Fruit fly (Drosophila melanogaster) whole organism, adult: ENCODE results near the gene CG7985.

Experiments used
- CG11617 ChIP-seq: fragments of 200-800 bp; sonication (Bioruptor generic); optimal IDR thresholded peaks from 2 replicates; lab custom pipeline; 2017; ENCODE audit warnings: mild to moderate bottlenecking, missing biosample characterization, missing genetic modification reagents, missing genetic modification characterization
- CG12768 ChIP-seq: fragments of 200-800 bp; sonication (Bioruptor generic); optimal IDR thresholded peaks from 2 replicates; lab custom pipeline; 2017; ENCODE audit warnings: missing biosample characterization, missing genetic modification characterization, mild to moderate bottlenecking, moderate library complexity, missing genetic modification reagents
- CG14711 ChIP-seq: fragments of 200-800 bp; sonication (Bioruptor generic); optimal IDR thresholded peaks from 2 replicates; lab custom pipeline; 2018; ENCODE audit warnings: missing biosample characterization, mild to moderate bottlenecking, missing genetic modification characterization, moderate library complexity
- CG1620 ChIP-seq: fragments of 200-800 bp; sonication (Bioruptor generic); optimal IDR thresholded peaks from 2 replicates; lab custom pipeline; 2016; ENCODE audit warnings: missing biosample characterization, missing genetic modification characterization
- CG33017 ChIP-seq: fragments of 200-800 bp; sonication (Bioruptor generic); optimal IDR thresholded peaks from 2 replicates; lab custom pipeline; 2018; ENCODE audit warnings: missing biosample characterization, mild to moderate bottlenecking, missing genetic modification characterization, moderate library complexity
- CG5204 ChIP-seq: fragments of 200-800 bp; sonication (Bioruptor generic); optimal IDR thresholded peaks from 2 replicates; lab custom pipeline; 2016; ENCODE audit warnings: missing biosample characterization, missing genetic modification characterization
- CG7045 ChIP-seq: fragments of 200-800 bp; sonication (Bioruptor generic); optimal IDR thresholded peaks from 2 replicates; lab custom pipeline; 2017; ENCODE audit warnings: missing biosample characterization, mild to moderate bottlenecking, missing genetic modification characterization
- CG7101 ChIP-seq: fragments of 200-800 bp; sonication (Bioruptor generic); optimal IDR thresholded peaks from 2 replicates; lab custom pipeline; 2018; ENCODE audit warnings: missing biosample characterization, mild to moderate bottlenecking, missing genetic modification characterization, moderate library complexity
- Clk ChIP-seq: fragments of 200-800 bp; sonication (Bioruptor generic); optimal IDR thresholded peaks from 2 replicates; lab custom pipeline; 2017; ENCODE audit warnings: missing biosample characterization, missing genetic modification characterization
- Crg-1 ChIP-seq: fragments of 200-800 bp; sonication (Bioruptor generic); optimal IDR thresholded peaks from 2 replicates; lab custom pipeline; 2016; ENCODE audit warnings: missing biosample characterization, missing genetic modification characterization
- Hr96 ChIP-seq: fragments of 200-800 bp; sonication (Bioruptor generic); optimal IDR thresholded peaks from 2 replicates; lab custom pipeline; 2016; ENCODE audit warnings: missing biosample characterization, missing genetic modification characterization
- Mnt ChIP-seq: fragments of 200-800 bp; sonication (Bioruptor generic); optimal IDR thresholded peaks from 2 replicates; lab custom pipeline; 2016; ENCODE audit warnings: missing biosample characterization, mild to moderate bottlenecking, missing genetic modification characterization
- bab1 ChIP-seq: fragments of 200-800 bp; sonication (Bioruptor generic); optimal IDR thresholded peaks from 3 replicates; lab custom pipeline; 2019; ENCODE audit warnings: missing biosample characterization, mild to moderate bottlenecking, missing genetic modification characterization, moderate library complexity
- cic ChIP-seq: fragments of 200-800 bp; sonication (Bioruptor generic); optimal IDR thresholded peaks from 2 replicates; lab custom pipeline; 2017; ENCODE audit warnings: missing biosample characterization, mild to moderate bottlenecking, missing genetic modification characterization, moderate library complexity
- cnc ChIP-seq, 2 experiments: fragments of >200 bp; optimal IDR thresholded peaks; 2 replicates each; lab custom pipeline; 2017
- kay ChIP-seq: fragments of 200-800 bp; sonication (Bioruptor generic); peaks from one replicate; lab custom pipeline; 2016; ENCODE audit warnings: missing biosample characterization, missing genetic modification characterization, borderline replicate concordance
- ovo ChIP-seq: fragments of 200-800 bp; sonication (Bioruptor generic); optimal IDR thresholded peaks from 2 replicates; lab custom pipeline; 2016; ENCODE audit warnings: missing biosample characterization, missing genetic modification characterization
- pad ChIP-seq: fragments of 200-800 bp; sonication (Bioruptor generic); optimal IDR thresholded peaks from 3 replicates; lab custom pipeline; 2017; ENCODE audit warnings: missing biosample characterization, missing genetic modification characterization, mild to moderate bottlenecking, moderate library complexity, missing genetic modification reagents
- tj ChIP-seq: fragments of 200-800 bp; sonication (Bioruptor generic); optimal IDR thresholded peaks from 3 replicates; lab custom pipeline; 2017; ENCODE audit warnings: missing biosample characterization, mild to moderate bottlenecking, missing genetic modification characterization, moderate library complexity
- toe ChIP-seq: fragments of 200-800 bp; sonication (Bioruptor generic); optimal IDR thresholded peaks from 2 replicates; lab custom pipeline; 2016; ENCODE audit warnings: missing biosample characterization, missing genetic modification characterization

The CG7985 gene

dm6 chr3R:18168929-18169350, 30.7 kb upstream of the CG7985 start:
- TF ChIP-seq Crg-1 (GFP tag; lab: Kevin White, UChicago) = no peak
- TF ChIP-seq cic (GFP tag; lab: Kevin White, UChicago) = peak; percentile 47
- no peak for TF ChIP-seq CG1620
- TF ChIP-seq CG14711 = no peak
- peak; percentile 47 for TF ChIP-seq ovo (GFP tag; lab: Kevin White, UChicago)
- TF ChIP-seq tj (GFP tag; lab: Kevin White, UChicago) = no peak
- peak; percentile 42 for TF ChIP-seq CG33017 (tag; lab: Kevin White, UChicago)
- no peak for TF ChIP-seq CG11617 (GFP tag; lab: Kevin White, UChicago)
- TF ChIP-seq CG7101 (tag; lab: Kevin White, UChicago) = no peak
- TF ChIP-seq CG7045 (GFP tag; lab: Kevin White, UChicago) = peak; percentile 54
- TF ChIP-seq Hr96 (GFP tag; lab: Kevin White, UChicago) = peak; percentile 6
- peak; percentile 61 for TF ChIP-seq CG12768 (GFP tag; lab: Kevin White, UChicago)
- no peak for TF ChIP-seq bab1

dm6 chr3R:18169982-18170531, 29.6 kb upstream of the CG7985 start:
- peak; percentile 97 for TF ChIP-seq pad (GFP tag; lab: Kevin White, UChicago)
- no peak for TF ChIP-seq CG5204 (GFP tag; lab: Kevin White, UChicago)
- peak; percentile 42 for TF ChIP-seq cic (GFP tag; lab: Kevin White, UChicago)
- TF ChIP-seq CG14711 = peak; percentile 32
- no peak for TF ChIP-seq bab1
- no peak for TF ChIP-seq tj (GFP tag; lab: Kevin White, UChicago)
- TF ChIP-seq Mnt (GFP tag; lab: Kevin White, UChicago) = peak; percentile 27
- TF ChIP-seq CG12768 (GFP tag; lab: Kevin White, UChicago) = no peak
- peak; percentile 86 for TF ChIP-seq ovo (GFP tag; lab: Kevin White, UChicago)
- TF ChIP-seq CG11617 (GFP tag; lab: Kevin White, UChicago) = peak; percentile 2
- no peak for TF ChIP-seq Clk (GFP tag; lab: Kevin White, UChicago)
- TF ChIP-seq Hr96 (GFP tag; lab: Kevin White, UChicago) = no peak
- TF ChIP-seq Crg-1 (GFP tag; lab: Kevin White, UChicago) = no peak
- TF ChIP-seq CG7101 (tag; lab: Kevin White, UChicago) = peak; percentile 14

dm6 chr3R:18171983-18172967, 27.4 kb upstream of the CG7985 start:
- TF ChIP-seq CG7045 (GFP tag; lab: Kevin White, UChicago) (peak; percentile 91), CG1620 (peak; percentile 55), Mnt (GFP tag; lab: Kevin White, UChicago) (peak; percentile 46), Crg-1 (GFP tag; lab: Kevin White, UChicago) (peak; percentile 44), CG14711 (peak; percentile 74), CG5204 (GFP tag; lab: Kevin White, UChicago) (peak; percentile 88), Hr96 (GFP tag; lab: Kevin White, UChicago) (peak; percentile 79), bab1 (peak; percentile 54), Clk (GFP tag; lab: Kevin White, UChicago) (peak; percentile 78), tj (GFP tag; lab: Kevin White, UChicago) (peak; percentile 60), CG11617 (GFP tag; lab: Kevin White, UChicago) (peak; percentile 91), kay (no peak), CG12768 (GFP tag; lab: Kevin White, UChicago) (peak; percentile 89), cic (GFP tag; lab: Kevin White, UChicago) (peak; percentile 70), CG7101 (tag; lab: Kevin White, UChicago) (peak; percentile 89), ovo (GFP tag; lab: Kevin White, UChicago) (peak; percentile 35), toe (peak; percentile 91), cnc (optimal IDR thresholded peaks at IDR 0.05; lab: Kevin White, UChicago) (no peak), pad (GFP tag; lab: Kevin White, UChicago) (peak; percentile 69), CG33017 (tag; lab: Kevin White, UChicago) (peak; percentile 91)

- TF ChIP-seq bab1 (peak; percentile 62), tj (GFP tag; lab: Kevin White, UChicago) (no peak)
Observed at dm6 chr3R:18183244-18183643, 16.4 kb upstream of the CG7985 start, which contains the start of gene cdm. TSS of gene cdm (minus strand) at chr3R:18183479.

dm6 chr3R:18185385-18185784, 14.3 kb upstream of the CG7985 start, which contains the start of the genes Arp5 and CG7208:
TSS of gene Arp5 (plus strand) at chr3R:18185498.
TSS of gene CG7208 (minus strand) at chr3R:18185715.
- TF ChIP-seq cnc (optimal IDR thresholded peaks at IDR 0.05; lab: Kevin White, UChicago) (no peak), cic (GFP tag; lab: Kevin White, UChicago) (peak; percentile 51), CG12768 (GFP tag; lab: Kevin White, UChicago) (peak; percentile 84), CG7101 (tag; lab: Kevin White, UChicago) (peak; percentile 85), CG14711 (peak; percentile 82), toe (peak; percentile 59), CG1620 (peak; percentile 75), ovo (GFP tag; lab: Kevin White, UChicago) (peak; percentile 93), CG5204 (GFP tag; lab: Kevin White, UChicago) (no peak), Crg-1 (GFP tag; lab: Kevin White, UChicago) (peak; percentile 85), Mnt (GFP tag; lab: Kevin White, UChicago) (peak; percentile 69), CG7045 (GFP tag; lab: Kevin White, UChicago) (peak; percentile 62), kay (no peak), tj (GFP tag; lab: Kevin White, UChicago) (peak; percentile 32), bab1 (peak; percentile 83), CG11617 (GFP tag; lab: Kevin White, UChicago) (peak; percentile 80), Hr96 (GFP tag; lab: Kevin White, UChicago) (peak; percentile 72), CG33017 (tag; lab: Kevin White, UChicago) (peak; percentile 76), Clk (GFP tag; lab: Kevin White, UChicago) (peak; percentile 24), pad (GFP tag; lab: Kevin White, UChicago) (peak; percentile 77)
